Worm (Caenorhabditis elegans) whole organism, L3 larva: ENCODE results near the gene srd-74.

Source experiments
- ama-1 ChIP-seq: fragments of 150-350 bp; optimal IDR thresholded peaks from 2 replicates; lab custom pipeline; 2018
- ceh-9 ChIP-seq: sonication (generic microtip); optimal IDR thresholded peaks from 2 replicates; lab custom pipeline; 2018; ENCODE audit warnings: missing biosample characterization, missing genetic modification characterization
- fos-1 ChIP-seq: fragments of 150-350 bp; optimal IDR thresholded peaks from 2 replicates; lab custom pipeline; 2014; ENCODE audit warnings: missing biosample characterization, missing genetic modification characterization
- lin-39 ChIP-seq: fragments of 150-350 bp; optimal IDR thresholded peaks from 2 replicates; lab custom pipeline; 2018; ENCODE audit warnings: missing biosample characterization, missing genetic modification reagents, missing genetic modification characterization
- nhr-11 ChIP-seq: fragments of 150-350 bp; optimal IDR thresholded peaks from 2 replicates; lab custom pipeline; 2014; ENCODE audit warnings: missing biosample characterization, missing genetic modification characterization
- nhr-25 ChIP-seq: sonication (generic microtip); optimal IDR thresholded peaks from 2 replicates; lab custom pipeline; 2017; ENCODE audit warnings: missing biosample characterization, missing genetic modification characterization
- nhr-76 ChIP-seq: fragments of 150-350 bp; sonication (generic microtip); optimal IDR thresholded peaks from 5 replicates; lab custom pipeline; 2014; ENCODE audit warnings: missing biosample characterization, missing genetic modification characterization
- nhr-77 ChIP-seq: fragments of 150-350 bp; optimal IDR thresholded peaks from 2 replicates; lab custom pipeline; 2014; ENCODE audit warnings: missing biosample characterization, missing genetic modification characterization
- pha-4 ChIP-seq: fragments of 150-350 bp; optimal IDR thresholded peaks from 2 replicates; lab custom pipeline; 2014; ENCODE audit warnings: missing biosample characterization, missing genetic modification reagents, missing genetic modification characterization
- skn-1 ChIP-seq: fragments of 150-350 bp; optimal IDR thresholded peaks from 2 replicates; lab custom pipeline; 2014; ENCODE audit warnings: missing biosample characterization, missing genetic modification characterization
- unc-62 ChIP-seq: fragments of 150-350 bp; sonication (generic microtip); optimal IDR thresholded peaks from 4 replicates; lab custom pipeline; 2014; ENCODE audit warnings: missing biosample characterization, missing genetic modification reagents, missing genetic modification characterization
- zag-1 ChIP-seq: fragments of 150-350 bp; optimal IDR thresholded peaks from 2 replicates; lab custom pipeline; 2014; ENCODE audit warnings: missing biosample characterization, missing genetic modification characterization

DNA sequence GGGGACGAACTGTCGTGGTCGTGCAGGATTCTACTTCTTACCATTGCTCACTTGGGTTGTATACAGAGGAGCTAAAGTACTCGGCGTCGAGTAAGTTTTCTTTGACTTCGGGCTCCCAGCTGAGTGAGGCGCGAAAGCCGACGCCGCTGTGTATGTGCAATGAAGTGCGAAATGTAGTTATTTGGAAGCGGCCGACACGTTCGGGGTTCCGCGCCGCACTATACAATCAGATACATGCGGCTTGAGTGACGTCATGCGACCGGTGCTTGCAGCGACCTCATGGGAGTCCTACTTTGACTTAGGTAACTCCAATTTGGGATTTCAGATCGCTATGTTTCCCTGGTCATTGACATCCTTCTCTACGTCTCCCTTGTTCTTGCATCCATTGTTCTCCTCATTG lies 36.0 kb downstream of the srd-74 start:
- TF ChIP-seq skn-1 (tag; lab: Kevin White, UChicago), result no peak
- no peak for TF ChIP-seq nhr-77 (tag; lab: Kevin White, UChicago)
- no peak for TF ChIP-seq ama-1
- no peak for TF ChIP-seq nhr-11 (tag; lab: Kevin White, UChicago)
- TF ChIP-seq unc-62 (GFP tag; lab: Kevin White, UChicago), result no peak
- TF ChIP-seq nhr-25, result no peak
- no peak for TF ChIP-seq ceh-9
- no peak for TF ChIP-seq pha-4 (tag; lab: Kevin White, UChicago)
- TF ChIP-seq nhr-76 (tag; lab: Kevin White, UChicago), result no peak
- TF ChIP-seq lin-39, result no peak
- no peak for TF ChIP-seq zag-1 (tag; lab: Kevin White, UChicago)
- no peak for TF ChIP-seq fos-1 (tag; lab: Kevin White, UChicago)
